Worm (Caenorhabditis elegans) whole organism, late embryonic: ENCODE data around the gene lips-9.

ENCODE experiments used
- C08G9.2 ChIP-seq: sonication (generic microtip); optimal IDR thresholded peaks from 2 replicates; lab custom pipeline; 2016; ENCODE audit warnings: mild to moderate bottlenecking, missing genetic modification characterization, moderate library complexity, missing compliant biosample characterization
- K09A11.1 ChIP-seq: sonication (generic microtip); optimal IDR thresholded peaks from 2 replicates; lab custom pipeline; 2017; ENCODE audit warnings: antibody characterized with exemption, mild to moderate bottlenecking, missing genetic modification characterization, missing compliant biosample characterization; ENCODE audit not compliant: insufficient read depth
- T23F11.4 ChIP-seq: fragments of 200-800 bp; sonication (Bioruptor generic); optimal IDR thresholded peaks from 2 replicates; lab custom pipeline; 2018; ENCODE audit warnings: mild to moderate bottlenecking, missing genetic modification characterization, missing compliant biosample characterization
- Y22D7AL.16 ChIP-seq: sonication (generic microtip); optimal IDR thresholded peaks from 2 replicates; lab custom pipeline; 2016; ENCODE audit warnings: missing genetic modification characterization, missing compliant biosample characterization
- ahr-1 ChIP-seq: sonication (generic microtip); optimal IDR thresholded peaks from 2 replicates; lab custom pipeline; 2016; ENCODE audit warnings: missing genetic modification characterization, missing compliant biosample characterization
- ama-1 ChIP-seq: fragments of 150-350 bp; optimal IDR thresholded peaks from 2 replicates; lab custom pipeline; 2014
- ceh-14 ChIP-seq: sonication (generic microtip); optimal IDR thresholded peaks from 2 replicates; lab custom pipeline; 2016; ENCODE audit warnings: missing genotype, missing genetic modification characterization, missing compliant biosample characterization
- ceh-18 ChIP-seq: sonication (generic microtip); optimal IDR thresholded peaks from 2 replicates; lab custom pipeline; 2016; ENCODE audit warnings: missing genetic modification characterization, missing compliant biosample characterization
- ceh-24 ChIP-seq: sonication (generic microtip); optimal IDR thresholded peaks from 2 replicates; lab custom pipeline; 2016; ENCODE audit warnings: mild to moderate bottlenecking, missing genetic modification characterization, missing compliant biosample characterization
- ceh-30 ChIP-seq: fragments of 150-350 bp; optimal IDR thresholded peaks from 2 replicates; lab custom pipeline; 2014; ENCODE audit warnings: missing biosample characterization, missing genetic modification characterization
- ceh-31 ChIP-seq: sonication (generic microtip); optimal IDR thresholded peaks from 2 replicates; lab custom pipeline; 2016; ENCODE audit warnings: missing genetic modification characterization, missing compliant biosample characterization
- ceh-34 ChIP-seq: sonication (generic microtip); optimal IDR thresholded peaks from 2 replicates; lab custom pipeline; 2016; ENCODE audit warnings: mild to moderate bottlenecking, missing genetic modification characterization, missing compliant biosample characterization
- ceh-45 ChIP-seq: fragments of 200-800 bp; sonication (Bioruptor generic); IDR thresholded peaks from 2 replicates; pipeline ENCODE4 v1.3.6; 2022; ENCODE audit warnings: missing genetic modification reagents, missing genetic modification characterization, missing compliant biosample characterization
- ceh-6 ChIP-seq: fragments of 200-800 bp; sonication (Bioruptor generic); optimal IDR thresholded peaks from 2 replicates; lab custom pipeline; 2018; ENCODE audit warnings: mild to moderate bottlenecking, missing genetic modification characterization, missing compliant biosample characterization
- ceh-9 ChIP-seq: sonication (generic microtip); optimal IDR thresholded peaks from 2 replicates; lab custom pipeline; 2016; ENCODE audit warnings: mild to moderate bottlenecking, missing genetic modification characterization, inconsistent platforms, missing compliant biosample characterization
- che-1 ChIP-seq: sonication (generic microtip); optimal IDR thresholded peaks from 2 replicates; lab custom pipeline; 2016; ENCODE audit warnings: mild to moderate bottlenecking, missing genetic modification characterization, missing compliant biosample characterization
- dve-1 ChIP-seq: sonication (generic microtip); optimal IDR thresholded peaks from 2 replicates; lab custom pipeline; 2017; ENCODE audit warnings: antibody characterized with exemption, mild to moderate bottlenecking, missing genetic modification characterization, missing compliant biosample characterization
- elt-2 ChIP-seq: sonication (generic microtip); optimal IDR thresholded peaks from 2 replicates; lab custom pipeline; 2016; ENCODE audit warnings: missing genetic modification reagents, missing genetic modification characterization, missing compliant biosample characterization
- ets-4 ChIP-seq: sonication (generic microtip); optimal IDR thresholded peaks from 2 replicates; lab custom pipeline; 2016; ENCODE audit warnings: missing genetic modification characterization, missing compliant biosample characterization
- eyg-1 ChIP-seq: sonication (generic microtip); optimal IDR thresholded peaks from 2 replicates; lab custom pipeline; 2016; ENCODE audit warnings: missing genotype, missing genetic modification characterization, missing compliant biosample characterization
- fax-1 ChIP-seq: sonication (generic microtip); optimal IDR thresholded peaks from 2 replicates; lab custom pipeline; 2016; ENCODE audit warnings: missing genotype, missing genetic modification characterization, missing compliant biosample characterization
- fkh-10 ChIP-seq: fragments of 150-350 bp; optimal IDR thresholded peaks from 2 replicates; lab custom pipeline; 2014; ENCODE audit warnings: missing biosample characterization, missing genetic modification reagents, missing genetic modification characterization
- fkh-6 ChIP-seq: sonication (generic microtip); optimal IDR thresholded peaks from 2 replicates; lab custom pipeline; 2016; ENCODE audit warnings: missing genetic modification characterization, missing compliant biosample characterization
- gmeb-2 ChIP-seq: sonication (generic microtip); optimal IDR thresholded peaks from 2 replicates; lab custom pipeline; 2016; ENCODE audit warnings: missing genetic modification characterization, inconsistent platforms, missing compliant biosample characterization
- hlh-30 ChIP-seq: sonication (generic microtip); optimal IDR thresholded peaks from 2 replicates; lab custom pipeline; 2017; ENCODE audit warnings: antibody characterized with exemption, missing genetic modification characterization, missing compliant biosample characterization; ENCODE audit not compliant: insufficient read depth
- hlh-8 ChIP-seq: sonication (generic microtip); optimal IDR thresholded peaks from 2 replicates; lab custom pipeline; 2016; ENCODE audit warnings: missing genotype, missing genetic modification characterization, missing compliant biosample characterization
- lin-11 ChIP-seq: fragments of 200-800 bp; sonication (Bioruptor generic); optimal IDR thresholded peaks from 2 replicates; lab custom pipeline; 2018; ENCODE audit warnings: mild to moderate bottlenecking, missing genetic modification characterization, missing compliant biosample characterization
- mec-3 ChIP-seq: sonication (generic microtip); optimal IDR thresholded peaks from 2 replicates; lab custom pipeline; 2016; ENCODE audit warnings: borderline replicate concordance, missing genetic modification characterization, missing compliant biosample characterization
- nhr-11 ChIP-seq: fragments of 150-350 bp; optimal IDR thresholded peaks from 2 replicates; lab custom pipeline; 2014; ENCODE audit warnings: missing biosample characterization, missing genetic modification characterization
- npax-4 ChIP-seq: sonication (generic microtip); optimal IDR thresholded peaks from 2 replicates; lab custom pipeline; 2016; ENCODE audit warnings: missing genetic modification characterization, missing compliant biosample characterization
- odd-2 ChIP-seq: sonication (generic microtip); optimal IDR thresholded peaks from 2 replicates; lab custom pipeline; 2017; ENCODE audit warnings: antibody characterized with exemption, mild to moderate bottlenecking, missing genetic modification characterization, missing compliant biosample characterization
- pat-9 ChIP-seq: fragments of 200-800 bp; sonication (Bioruptor generic); optimal IDR thresholded peaks from 2 replicates; lab custom pipeline; 2018; ENCODE audit warnings: mild to moderate bottlenecking, missing genetic modification characterization, moderate library complexity, missing compliant biosample characterization
- pha-2 ChIP-seq: sonication (generic microtip); optimal IDR thresholded peaks from 2 replicates; lab custom pipeline; 2017; ENCODE audit warnings: mild to moderate bottlenecking, missing genetic modification characterization, missing compliant biosample characterization
- pha-4 ChIP-seq: fragments of 150-350 bp; optimal IDR thresholded peaks from 2 replicates; lab custom pipeline; 2018; ENCODE audit warnings: missing biosample characterization, missing genetic modification reagents, missing genetic modification characterization
- pqm-1 ChIP-seq: sonication (generic microtip); optimal IDR thresholded peaks from 2 replicates; lab custom pipeline; 2016; ENCODE audit warnings: missing genetic modification characterization, missing compliant biosample characterization
- pros-1 ChIP-seq: fragments of 150-350 bp; optimal IDR thresholded peaks from 2 replicates; lab custom pipeline; 2014; ENCODE audit warnings: missing biosample characterization, missing genetic modification reagents, missing genetic modification characterization
- sox-4 ChIP-seq: sonication (generic microtip); optimal IDR thresholded peaks from 2 replicates; lab custom pipeline; 2017; ENCODE audit warnings: mild to moderate bottlenecking, missing genetic modification characterization, inconsistent platforms, missing compliant biosample characterization
- syd-9 ChIP-seq: sonication (generic microtip); optimal IDR thresholded peaks from 2 replicates; lab custom pipeline; 2016; ENCODE audit warnings: mild to moderate bottlenecking, missing genetic modification characterization, moderate library complexity, missing compliant biosample characterization
- tbx-2 ChIP-seq: sonication (generic microtip); optimal IDR thresholded peaks from 2 replicates; lab custom pipeline; 2016; ENCODE audit warnings: missing genetic modification characterization, missing compliant biosample characterization
- tbx-7 ChIP-seq: sonication (generic microtip); optimal IDR thresholded peaks from 2 replicates; lab custom pipeline; 2016; ENCODE audit warnings: missing genotype, missing genetic modification characterization, missing compliant biosample characterization
- unc-3 ChIP-seq, 2 experiments: fragments of 200-800 bp in 1 of 2; sonication (Bioruptor generic) in 1 of 2; sonication (generic microtip) in 1 of 2; conservative IDR thresholded peaks in 1 of 2; optimal IDR thresholded peaks in 1 of 2; 2 replicates each; pipeline versions ENCODE4 v1.3.6 to Lab custom; 2016 to 2022; ENCODE audit warnings: missing compliant biosample characterization in 2 of 2, missing genetic modification characterization in 2 of 2, missing genetic modification reagents in 1 of 2
- unc-42 ChIP-seq: sonication (generic microtip); optimal IDR thresholded peaks from 2 replicates; lab custom pipeline; 2016; ENCODE audit warnings: missing genotype, missing genetic modification characterization, missing compliant biosample characterization
- unc-55 ChIP-seq: sonication (generic microtip); optimal IDR thresholded peaks from 2 replicates; lab custom pipeline; 2017; ENCODE audit warnings: missing biosample characterization, missing genetic modification reagents, missing genetic modification characterization
- unc-86 ChIP-seq: sonication (generic microtip); optimal IDR thresholded peaks from 2 replicates; lab custom pipeline; 2016; ENCODE audit warnings: missing genetic modification characterization, missing compliant biosample characterization

Gene lips-9

ce11 chrII:12961743-12962142, 26.6 kb upstream of the lips-9 start:
- TF ChIP-seq Y22D7AL.16 (no peak), tbx-7 (tag; lab: Kevin White, UChicago) (no peak), lin-11 (no peak), fkh-10 (GFP tag; lab: Kevin White, UChicago) (no peak), C08G9.2 (no peak)

ce11 chrII:12961293-12961692, 26.1 kb upstream of the lips-9 start:
- TF ChIP-seq ama-1 (lab: Kevin White, UChicago) (no peak), Y22D7AL.16 (no peak), gmeb-2 (no peak), unc-55 (no peak), pha-2 (tag; lab: Kevin White, UChicago) (no peak), elt-2 (tag; lab: Kevin White, UChicago) (no peak), ceh-9 (no peak), pqm-1 (no peak), C08G9.2 (no peak), ceh-24 (tag; lab: Kevin White, UChicago) (no peak), hlh-30 (tag; lab: Kevin White, UChicago) (no peak), T23F11.4 (GFP tag; lab: Kevin White, UChicago) (no peak), fkh-6 (tag; lab: Kevin White, UChicago) (no peak), syd-9 (tag; lab: Kevin White, UChicago) (no peak), fkh-10 (GFP tag; lab: Kevin White, UChicago) (no peak), sox-4 (tag; lab: Kevin White, UChicago) (no peak), dve-1 (no peak), ceh-31 (tag; lab: Kevin White, UChicago) (no peak)

ce11 chrII:12960206-12960605, 25.0 kb upstream of the lips-9 start:
- TF ChIP-seq pros-1 (tag; lab: Kevin White, UChicago) (no peak), nhr-11 (tag; lab: Kevin White, UChicago) (no peak), ets-4 (tag; lab: Kevin White, UChicago) (no peak), elt-2 (tag; lab: Kevin White, UChicago) (no peak), C08G9.2 (no peak), tbx-2 (no peak), mec-3 (tag; lab: Kevin White, UChicago) (no peak), ceh-30 (no peak)

- TF ChIP-seq ahr-1 (tag; lab: Kevin White, UChicago) (no peak), nhr-11 (tag; lab: Kevin White, UChicago) (no peak), eyg-1 (tag; lab: Kevin White, UChicago) (no peak), fkh-10 (GFP tag; lab: Kevin White, UChicago) (no peak), sox-4 (tag; lab: Kevin White, UChicago) (no peak), pat-9 (tag; lab: Kevin White, UChicago) (no peak), ama-1 (lab: Kevin White, UChicago) (no peak), che-1 (no peak), unc-3 (GFP tag; conservative IDR thresholded peaks at IDR 0.05; lab: Robert Waterston, UW) (no peak), unc-3 (tag; optimal IDR thresholded peaks at IDR 0.05; lab: Kevin White, UChicago) (no peak), npax-4 (tag; lab: Kevin White, UChicago) (no peak), fkh-6 (tag; lab: Kevin White, UChicago) (no peak)
Measured at ce11 chrII:12954670-12955069, 19.5 kb upstream of the lips-9 start, which contains the start of the genes Y38F1A.1 and Y38F1A.2. Gene Y38F1A.1 (minus strand): TSS chrII:12954770. Gene Y38F1A.2 (plus strand): TSS chrII:12954958.

- peak; percentile 0 for TF ChIP-seq ceh-31 (tag; lab: Kevin White, UChicago)
- TF ChIP-seq tbx-2, result peak; percentile 35
- peak; percentile 9 for TF ChIP-seq ceh-18 (tag; lab: Kevin White, UChicago)
- no peak for TF ChIP-seq ceh-6 (GFP tag; lab: Kevin White, UChicago)
- no peak for TF ChIP-seq pha-4 (tag; lab: Kevin White, UChicago)
- no peak for TF ChIP-seq hlh-8
- TF ChIP-seq unc-86 (tag; lab: Kevin White, UChicago), result no peak
- TF ChIP-seq gmeb-2, result no peak
- TF ChIP-seq ceh-45, result no peak
- TF ChIP-seq fax-1 (tag; lab: Kevin White, UChicago), result no peak
- no peak for TF ChIP-seq unc-42 (tag; lab: Kevin White, UChicago)
- TF ChIP-seq ceh-14 (tag; lab: Kevin White, UChicago), result no peak
- no peak for TF ChIP-seq ama-1 (lab: Kevin White, UChicago)
- TF ChIP-seq Y22D7AL.16, result no peak
- no peak for TF ChIP-seq pros-1 (tag; lab: Kevin White, UChicago)
- no peak for TF ChIP-seq mec-3 (tag; lab: Kevin White, UChicago)
- no peak for TF ChIP-seq odd-2 (tag; lab: Kevin White, UChicago)
- no peak for TF ChIP-seq pqm-1
- no peak for TF ChIP-seq ceh-34 (tag; lab: Kevin White, UChicago)
- TF ChIP-seq K09A11.1 (tag; lab: Kevin White, UChicago), result no peak
Measured at ce11 chrII:12953297-12953696, 18.1 kb upstream of the lips-9 start.
